Fruit fly (Drosophila melanogaster) whole organism, embryonic: ENCODE measurements around the gene Cpr30F.

Experiments used
- BEAF-32 ChIP-seq: fragments of 200-800 bp; sonication (Bioruptor generic); optimal IDR thresholded peaks from 3 replicates; lab custom pipeline; 2017; ENCODE audit warnings: missing biosample characterization, missing genetic modification characterization, mild to moderate bottlenecking, moderate library complexity, missing genetic modification reagents
- CG10543 ChIP-seq: fragments of 200-800 bp; sonication (Bioruptor generic); optimal IDR thresholded peaks from 3 replicates; lab custom pipeline; 2017; ENCODE audit warnings: missing biosample characterization, mild to moderate bottlenecking, missing genetic modification characterization, moderate library complexity
- CG12299 ChIP-seq: fragments of 200-800 bp; sonication (Bioruptor generic); optimal IDR thresholded peaks from 2 replicates; lab custom pipeline; 2018; ENCODE audit warnings: missing biosample characterization, mild to moderate bottlenecking, missing genetic modification characterization
- CG12391 ChIP-seq: fragments of 200-800 bp; sonication (Bioruptor generic); optimal IDR thresholded peaks from 3 replicates; lab custom pipeline; 2018; ENCODE audit warnings: missing biosample characterization, mild to moderate bottlenecking, missing genetic modification characterization, moderate library complexity
- CG12659 ChIP-seq: fragments of 200-800 bp; sonication (Bioruptor generic); optimal IDR thresholded peaks from 3 replicates; lab custom pipeline; 2017; ENCODE audit warnings: mild to moderate bottlenecking, missing biosample characterization, missing genetic modification reagents, missing genetic modification characterization
- CG13123 ChIP-seq: fragments of 200-800 bp; sonication (Bioruptor generic); optimal IDR thresholded peaks from 2 replicates; lab custom pipeline; 2016; ENCODE audit warnings: missing biosample characterization, missing genetic modification characterization
- CG13894 ChIP-seq: fragments of 200-800 bp; sonication (Bioruptor generic); optimal IDR thresholded peaks from 3 replicates; lab custom pipeline; 2018; ENCODE audit warnings: missing biosample characterization, mild to moderate bottlenecking, missing genetic modification characterization, moderate library complexity
- CG17802 ChIP-seq: fragments of 200-800 bp; sonication (Bioruptor generic); optimal IDR thresholded peaks from 2 replicates; lab custom pipeline; 2018; ENCODE audit warnings: missing biosample characterization, mild to moderate bottlenecking, missing genetic modification characterization, moderate library complexity
- CG30403 ChIP-seq: fragments of 200-800 bp; sonication (Bioruptor generic); optimal IDR thresholded peaks from 3 replicates; lab custom pipeline; 2016; ENCODE audit warnings: missing biosample characterization, missing genetic modification characterization
- CG30431 ChIP-seq: fragments of 200-800 bp; sonication (Bioruptor generic); optimal IDR thresholded peaks from 2 replicates; lab custom pipeline; 2017; ENCODE audit warnings: missing biosample characterization, missing genetic modification characterization
- CG5953 ChIP-seq: fragments of 200-800 bp; sonication (Bioruptor generic); IDR thresholded peaks from 2 replicates; pipeline ENCODE4 v1.3.6; 2022; ENCODE audit warnings: missing biosample characterization, missing genetic modification characterization
- CG6654 ChIP-seq: fragments of 200-800 bp; sonication (Bioruptor generic); optimal IDR thresholded peaks from 2 replicates; lab custom pipeline; 2017; ENCODE audit warnings: missing biosample characterization, mild to moderate bottlenecking, missing genetic modification characterization
- CG7786 ChIP-seq: fragments of 200-800 bp; sonication (Bioruptor generic); optimal IDR thresholded peaks from 2 replicates; lab custom pipeline; 2016; ENCODE audit warnings: missing biosample characterization, missing genetic modification characterization
- CG8944 ChIP-seq: fragments of 200-800 bp; sonication (Bioruptor generic); optimal IDR thresholded peaks from 3 replicates; lab custom pipeline; 2016; ENCODE audit warnings: missing biosample characterization, missing genetic modification characterization
- CG9215 ChIP-seq: fragments of 200-800 bp; sonication (Bioruptor generic); IDR thresholded peaks from 2 replicates; pipeline ENCODE4 v1.3.6; 2022; ENCODE audit warnings: missing biosample characterization, missing genetic modification characterization
- CG9932 ChIP-seq: fragments of 200-800 bp; sonication (Bioruptor generic); IDR thresholded peaks from 2 replicates; pipeline ENCODE4 v1.3.6; 2022; ENCODE audit warnings: missing biosample characterization, missing genetic modification characterization
- Doc3 ChIP-seq: fragments of 200-800 bp; sonication (Bioruptor generic); IDR thresholded peaks from 3 replicates; pipeline ENCODE4 v1.3.6; 2022; ENCODE audit warnings: missing biosample characterization, missing genetic modification characterization; ENCODE audit not compliant: partially characterized antibody
- Dref ChIP-seq: fragments of 200-800 bp; sonication (Bioruptor generic); IDR thresholded peaks from 2 replicates; pipeline ENCODE4 v1.3.6; 2022; ENCODE audit warnings: missing biosample characterization, missing genetic modification characterization
- GATAe ChIP-seq: fragments of 200-800 bp; sonication (Bioruptor generic); conservative IDR thresholded peaks from 2 replicates; pipeline ENCODE4 v1.3.6; 2022; ENCODE audit warnings: missing biosample characterization, missing genetic modification characterization
- Gsc ChIP-seq: fragments of 200-800 bp; sonication (Bioruptor generic); IDR thresholded peaks from 2 replicates; pipeline ENCODE4 v1.3.6; 2022; ENCODE audit warnings: missing biosample characterization, missing genetic modification characterization
- Hr78 ChIP-seq, 2 experiments: fragments of 200-800 bp in 1 of 2; fragments of >200 bp in 1 of 2; sonication (Bioruptor generic) in 1 of 2; optimal IDR thresholded peaks; 2 replicates each; lab custom pipeline; 2017 to 2019; ENCODE audit warnings: missing biosample characterization in 2 of 2, missing genetic modification characterization in 2 of 2, mild to moderate bottlenecking in 1 of 2, moderate library complexity in 1 of 2
- Meics ChIP-seq: fragments of 200-800 bp; sonication (Bioruptor generic); optimal IDR thresholded peaks from 2 replicates; lab custom pipeline; 2017; ENCODE audit warnings: missing biosample characterization, mild to moderate bottlenecking, missing genetic modification characterization
- Mes4 ChIP-seq: fragments of 200-800 bp; sonication (Bioruptor generic); optimal IDR thresholded peaks from 2 replicates; lab custom pipeline; 2016; ENCODE audit warnings: missing biosample characterization, missing genetic modification characterization
- Rfx ChIP-seq: fragments of 200-800 bp; sonication (Bioruptor generic); IDR thresholded peaks from 2 replicates; pipeline ENCODE4 v1.3.6; 2022; ENCODE audit warnings: missing biosample characterization, missing genetic modification characterization
- Side ChIP-seq: fragments of 200-800 bp; sonication (Bioruptor generic); optimal IDR thresholded peaks from 2 replicates; lab custom pipeline; 2016; ENCODE audit warnings: missing biosample characterization, missing genetic modification characterization
- ab ChIP-seq: fragments of 200-800 bp; sonication (Bioruptor generic); optimal IDR thresholded peaks from 2 replicates; lab custom pipeline; 2016; ENCODE audit warnings: missing biosample characterization, missing genetic modification characterization
- abd-A ChIP-seq: fragments of 200-800 bp; sonication (Bioruptor generic); optimal IDR thresholded peaks from 3 replicates; lab custom pipeline; 2019; ENCODE audit warnings: missing biosample characterization, mild to moderate bottlenecking, missing genetic modification characterization, moderate library complexity
- bowl ChIP-seq: fragments of 200-800 bp; sonication (Bioruptor generic); IDR thresholded peaks from 2 replicates; pipeline ENCODE4 v1.3.6; 2022; ENCODE audit warnings: missing biosample characterization, missing genetic modification characterization
- corto ChIP-seq: fragments of 200-800 bp; sonication (Bioruptor generic); optimal IDR thresholded peaks from 2 replicates; lab custom pipeline; 2016; ENCODE audit warnings: missing biosample characterization, mild to moderate bottlenecking, missing genetic modification characterization, moderate library complexity
- dan ChIP-seq: fragments of 200-800 bp; sonication (Bioruptor generic); IDR thresholded peaks from 2 replicates; pipeline ENCODE4 v1.3.6; 2022; ENCODE audit warnings: missing biosample characterization, missing genetic modification characterization
- dimm ChIP-seq: fragments of 200-800 bp; sonication (Bioruptor generic); IDR thresholded peaks from 2 replicates; pipeline ENCODE4 v1.3.6; 2022; ENCODE audit warnings: missing biosample characterization, missing genetic modification characterization
- ems ChIP-seq: fragments of 200-800 bp; sonication (Bioruptor generic); optimal IDR thresholded peaks from 3 replicates; lab custom pipeline; 2016; ENCODE audit warnings: missing biosample characterization, missing genetic modification characterization
- ewg ChIP-seq: fragments of 200-800 bp; sonication (Bioruptor generic); optimal IDR thresholded peaks from 3 replicates; lab custom pipeline; 2017; ENCODE audit warnings: mild to moderate bottlenecking, missing biosample characterization, missing genetic modification reagents, missing genetic modification characterization
- fd64A ChIP-seq: fragments of 200-800 bp; sonication (Bioruptor generic); optimal IDR thresholded peaks from 3 replicates; lab custom pipeline; 2018; ENCODE audit warnings: missing biosample characterization, mild to moderate bottlenecking, missing genetic modification characterization
- fu2 ChIP-seq: fragments of 200-800 bp; sonication (Bioruptor generic); optimal IDR thresholded peaks from 2 replicates; lab custom pipeline; 2016; ENCODE audit warnings: missing biosample characterization, missing genetic modification characterization
- grau ChIP-seq: fragments of 200-800 bp; optimal IDR thresholded peaks from 3 replicates; lab custom pipeline; 2019; ENCODE audit warnings: missing biosample characterization, mild to moderate bottlenecking, missing genetic modification characterization, moderate library complexity
- gsb-n ChIP-seq: fragments of 200-800 bp; sonication (Bioruptor generic); optimal IDR thresholded peaks from 3 replicates; lab custom pipeline; 2018; ENCODE audit warnings: missing biosample characterization, mild to moderate bottlenecking, missing genetic modification characterization
- jing ChIP-seq: fragments of 200-800 bp; sonication (Bioruptor generic); optimal IDR thresholded peaks from 2 replicates; lab custom pipeline; 2018; ENCODE audit warnings: missing biosample characterization, mild to moderate bottlenecking, missing genetic modification characterization
- lbe ChIP-seq: fragments of 200-800 bp; sonication (Bioruptor generic); optimal IDR thresholded peaks from 2 replicates; lab custom pipeline; 2016; ENCODE audit warnings: missing biosample characterization, mild to moderate bottlenecking, missing genetic modification characterization
- pan ChIP-seq, 4 experiments: fragments of >200 bp in 3 of 4; fragments of 200-800 bp in 1 of 4; sonication (Bioruptor generic) in 1 of 4; optimal IDR thresholded peaks in 3 of 4; IDR thresholded peaks in 1 of 4; 2 replicates each; pipeline versions ENCODE4 v1.3.6 to Lab custom; 2017 to 2022; ENCODE audit warnings: missing biosample characterization in 2 of 4, missing genetic modification characterization in 2 of 4, mixed read lengths in 1 of 4
- peb ChIP-seq: fragments of 200-800 bp; sonication (Bioruptor generic); IDR thresholded peaks from 2 replicates; pipeline ENCODE4 v1.3.6; 2022; ENCODE audit warnings: missing biosample characterization, missing genetic modification characterization
- prd ChIP-seq, 3 experiments: fragments of >200 bp in 2 of 3; fragments of 200-800 bp in 1 of 3; sonication (Bioruptor generic) in 1 of 3; optimal IDR thresholded peaks in 2 of 3; IDR thresholded peaks in 1 of 3; 2 replicates in 2 of 3; 3 replicates in 1 of 3; pipeline versions ENCODE4 v1.3.6 to Lab custom; 2017 to 2022; ENCODE audit warnings: missing biosample characterization in 1 of 3, missing genetic modification characterization in 1 of 3
- repo ChIP-seq: fragments of 200-800 bp; sonication (Bioruptor generic); optimal IDR thresholded peaks from 2 replicates; lab custom pipeline; 2016; ENCODE audit warnings: missing biosample characterization, missing genetic modification characterization
- ro ChIP-seq: fragments of 200-800 bp; sonication (Bioruptor generic); IDR thresholded peaks from 2 replicates; pipeline ENCODE4 v1.3.6; 2022; ENCODE audit warnings: missing biosample characterization, missing genetic modification characterization
- salm ChIP-seq: fragments of 200-800 bp; sonication (Bioruptor generic); optimal IDR thresholded peaks from 2 replicates; lab custom pipeline; 2018; ENCODE audit warnings: missing biosample characterization, mild to moderate bottlenecking, missing genetic modification characterization
- schlank ChIP-seq: fragments of 200-800 bp; sonication (Bioruptor generic); optimal IDR thresholded peaks from 2 replicates; lab custom pipeline; 2018; ENCODE audit warnings: missing biosample characterization, mild to moderate bottlenecking, missing genetic modification characterization
- sens-2 ChIP-seq: fragments of 200-800 bp; sonication (Bioruptor generic); IDR thresholded peaks from 2 replicates; pipeline ENCODE4 v1.3.6; 2022; ENCODE audit warnings: missing biosample characterization, missing genetic modification characterization
- sqz ChIP-seq: fragments of 200-800 bp; sonication (Bioruptor generic); optimal IDR thresholded peaks from 3 replicates; lab custom pipeline; 2018; ENCODE audit warnings: missing biosample characterization, mild to moderate bottlenecking, missing genetic modification characterization
- tgo ChIP-seq: fragments of 200-800 bp; sonication (Bioruptor generic); IDR thresholded peaks from 3 replicates; pipeline ENCODE4 v1.3.6; 2022; ENCODE audit warnings: missing biosample characterization, missing genetic modification characterization
- trh ChIP-seq: fragments of 200-800 bp; sonication (Bioruptor generic); optimal IDR thresholded peaks from 2 replicates; lab custom pipeline; 2016; ENCODE audit warnings: missing biosample characterization, missing genetic modification characterization

Cpr30F gene

dm6 chr2L:9938631-9939256 lies 5.8 kb upstream of the Cpr30F start, which contains the start of the genes Datp and CG4619 (continued):
- TF ChIP-seq fd64A (GFP tag; lab: Kevin White, UChicago) = no peak
- TF ChIP-seq salm (tag; lab: Kevin White, UChicago) = no peak
- TF ChIP-seq CG12391 = peak; percentile 19
- TF ChIP-seq lbe = peak; percentile 21
- TF ChIP-seq GATAe (GFP tag; lab: Robert Waterston, UW) = no peak
- TF ChIP-seq ro (GFP tag; lab: Robert Waterston, UW) = no peak
- TF ChIP-seq corto (GFP tag; lab: Kevin White, UChicago) = no peak
- TF ChIP-seq CG6654 (GFP tag; lab: Kevin White, UChicago) = no peak
- TF ChIP-seq Rfx (GFP tag; lab: Robert Waterston, UW) = peak; percentile 81
- no peak for TF ChIP-seq CG13894 (tag; lab: Kevin White, UChicago)
- TF ChIP-seq Hr78 (GFP tag; optimal IDR thresholded peaks at IDR 0.05; lab: Kevin White, UChicago) = no peak
- no peak for TF ChIP-seq CG17802 (tag; lab: Kevin White, UChicago)
- peak; percentile 38 for TF ChIP-seq CG9215 (GFP tag; lab: Robert Waterston, UW)
- TF ChIP-seq trh (GFP tag; lab: Kevin White, UChicago) = no peak
- no peak for TF ChIP-seq gsb-n (tag; lab: Kevin White, UChicago)
- TF ChIP-seq Doc3 (GFP tag; lab: Robert Waterston, UW) = no peak
- TF ChIP-seq CG9932 (GFP tag; lab: Robert Waterston, UW) = peak; percentile 85
- no peak for TF ChIP-seq sqz (GFP tag; lab: Kevin White, UChicago)
- peak; percentile 46 for TF ChIP-seq Dref (GFP tag; lab: Robert Waterston, UW)
- TF ChIP-seq prd (optimal IDR thresholded peaks at IDR 0.05; lab: Kevin White, UChicago) = no peak
- peak; percentile 20; the same call in 1 of the 3 replicates for TF ChIP-seq prd (GFP tag; IDR thresholded peaks at IDR 0.05; lab: Robert Waterston, UW)
- TF ChIP-seq grau (tag; lab: Kevin White, UChicago) = no peak
- no peak for TF ChIP-seq Mes4 (GFP tag; lab: Kevin White, UChicago)
- peak; percentile 44 for TF ChIP-seq CG12659
- peak; percentile 60 for TF ChIP-seq CG7786 (GFP tag; lab: Kevin White, UChicago)
- TF ChIP-seq abd-A (tag; lab: Kevin White, UChicago) = no peak
- no peak for TF ChIP-seq CG30431 (GFP tag; lab: Kevin White, UChicago)
- no peak for TF ChIP-seq dimm (GFP tag; lab: Robert Waterston, UW)
- TF ChIP-seq jing (GFP tag; lab: Kevin White, UChicago) = no peak
- no peak for TF ChIP-seq Gsc (GFP tag; lab: Robert Waterston, UW)
- no peak for TF ChIP-seq pan (optimal IDR thresholded peaks at IDR 0.05; lab: Kevin White, UChicago)
- TF ChIP-seq pan (GFP tag; optimal IDR thresholded peaks at IDR 0.05 in 1 of 2, IDR thresholded peaks at IDR 0.05 in 1 of 2) = no peak
- TF ChIP-seq CG13123 (GFP tag; lab: Kevin White, UChicago) = no peak
- TF ChIP-seq CG8944 (GFP tag; lab: Kevin White, UChicago) = peak; percentile 58
- TF ChIP-seq Side (GFP tag; lab: Kevin White, UChicago) = peak; percentile 27
- no peak for TF ChIP-seq ab (GFP tag; lab: Kevin White, UChicago)
- TF ChIP-seq CG12299 (tag; lab: Kevin White, UChicago) = no peak
- no peak for TF ChIP-seq ems (GFP tag; lab: Kevin White, UChicago)
- no peak for TF ChIP-seq CG5953
- no peak for TF ChIP-seq CG30403
- peak; percentile 39 for TF ChIP-seq Meics (GFP tag; lab: Kevin White, UChicago)
- TF ChIP-seq CG10543 (GFP tag; lab: Kevin White, UChicago) = peak; percentile 29
- no peak for TF ChIP-seq tgo (GFP tag; lab: Robert Waterston, UW)
- TF ChIP-seq fu2 (GFP tag; lab: Kevin White, UChicago) = peak; percentile 69
- TF ChIP-seq bowl (GFP tag; lab: Robert Waterston, UW) = no peak
- TF ChIP-seq dan (GFP tag; lab: Robert Waterston, UW) = no peak
- no peak for TF ChIP-seq schlank (tag; lab: Kevin White, UChicago)
- TF ChIP-seq sens-2 = no peak
- TF ChIP-seq ewg (GFP tag; lab: Kevin White, UChicago) = peak; percentile 0
- peak; percentile 16 for TF ChIP-seq repo (GFP tag; lab: Kevin White, UChicago)
- no peak for TF ChIP-seq peb (GFP tag; lab: Robert Waterston, UW)
- TF ChIP-seq BEAF-32 (GFP tag; lab: Kevin White, UChicago) = peak; percentile 23
